Fruit fly (Drosophila melanogaster) whole organism, embryonic: ENCODE measurements around the gene CG31068.

Experiments used
- CG10274 ChIP-seq: fragments of 200-800 bp; sonication (Bioruptor generic); optimal IDR thresholded peaks from 3 replicates; lab custom pipeline; 2017; ENCODE audit warnings: missing biosample characterization, mild to moderate bottlenecking, missing genetic modification characterization
- CG10654 ChIP-seq: fragments of 200-800 bp; sonication (Bioruptor generic); optimal IDR thresholded peaks from 2 replicates; lab custom pipeline; 2016; ENCODE audit warnings: missing biosample characterization, missing genetic modification characterization
- CG11560 ChIP-seq: fragments of 200-800 bp; sonication (Bioruptor generic); IDR thresholded peaks from 3 replicates; pipeline ENCODE4 v1.3.6; 2022; ENCODE audit warnings: missing biosample characterization, missing genetic modification characterization
- CG12104 ChIP-seq: fragments of 200-800 bp; sonication (Bioruptor generic); optimal IDR thresholded peaks from 3 replicates; lab custom pipeline; 2016; ENCODE audit warnings: missing biosample characterization, missing genetic modification characterization
- CG16779 ChIP-seq: fragments of 200-800 bp; sonication (Bioruptor generic); IDR thresholded peaks from 2 replicates; pipeline ENCODE4 v1.3.6; 2022; ENCODE audit warnings: missing biosample characterization, missing genetic modification characterization
- CG2202 ChIP-seq: fragments of 200-800 bp; sonication (Bioruptor generic); optimal IDR thresholded peaks from 2 replicates; lab custom pipeline; 2018; ENCODE audit warnings: missing biosample characterization, mild to moderate bottlenecking, missing genetic modification characterization
- CG2712 ChIP-seq: fragments of 200-800 bp; optimal IDR thresholded peaks from 3 replicates; lab custom pipeline; 2019; ENCODE audit warnings: missing biosample characterization, mild to moderate bottlenecking, missing genetic modification characterization, moderate library complexity
- CG2875 ChIP-seq: fragments of 200-800 bp; sonication (Bioruptor generic); optimal IDR thresholded peaks from 2 replicates; lab custom pipeline; 2017; ENCODE audit warnings: missing biosample characterization, mild to moderate bottlenecking, missing genetic modification characterization, missing genetic modification reagents
- CG2889 ChIP-seq: fragments of 200-800 bp; sonication (Bioruptor generic); IDR thresholded peaks from 3 replicates; pipeline ENCODE4 v1.3.6; 2022; ENCODE audit warnings: missing biosample characterization, missing genetic modification characterization
- CG3163 ChIP-seq: fragments of 200-800 bp; sonication (Bioruptor generic); optimal IDR thresholded peaks from 3 replicates; lab custom pipeline; 2016; ENCODE audit warnings: missing biosample characterization, missing genetic modification characterization
- CG3281 ChIP-seq: fragments of 200-800 bp; sonication (Bioruptor generic); optimal IDR thresholded peaks from 3 replicates; lab custom pipeline; 2017; ENCODE audit warnings: missing biosample characterization, mild to moderate bottlenecking, missing genetic modification characterization
- CG4282 ChIP-seq: fragments of 200-800 bp; sonication (Bioruptor generic); optimal IDR thresholded peaks from 2 replicates; lab custom pipeline; 2016; ENCODE audit warnings: missing biosample characterization, missing genetic modification characterization
- CG6854 ChIP-seq: fragments of 200-800 bp; sonication (Bioruptor generic); optimal IDR thresholded peaks from 3 replicates; lab custom pipeline; 2017; ENCODE audit warnings: missing biosample characterization, mild to moderate bottlenecking, missing genetic modification characterization
- CG7745 ChIP-seq: fragments of 200-800 bp; sonication (Bioruptor generic); optimal IDR thresholded peaks from 2 replicates; lab custom pipeline; 2018; ENCODE audit warnings: missing biosample characterization, mild to moderate bottlenecking, missing genetic modification characterization, moderate library complexity
- CG8359 ChIP-seq: fragments of 200-800 bp; sonication (Bioruptor generic); optimal IDR thresholded peaks from 2 replicates; lab custom pipeline; 2017; ENCODE audit warnings: missing biosample characterization, mild to moderate bottlenecking, missing genetic modification characterization, borderline replicate concordance
- CG9215 ChIP-seq: fragments of 200-800 bp; sonication (Bioruptor generic); IDR thresholded peaks from 2 replicates; pipeline ENCODE4 v1.3.6; 2022; ENCODE audit warnings: missing biosample characterization, missing genetic modification characterization
- CG9797 ChIP-seq: fragments of 200-800 bp; sonication (Bioruptor generic); optimal IDR thresholded peaks from 3 replicates; lab custom pipeline; 2018; ENCODE audit warnings: missing biosample characterization, mild to moderate bottlenecking, missing genetic modification characterization
- CG9876 ChIP-seq: fragments of 200-800 bp; sonication (Bioruptor generic); optimal IDR thresholded peaks from 2 replicates; lab custom pipeline; 2016; ENCODE audit warnings: missing biosample characterization, missing genetic modification characterization
- Camta ChIP-seq: fragments of 200-800 bp; sonication (Bioruptor generic); optimal IDR thresholded peaks from 2 replicates; lab custom pipeline; 2016; ENCODE audit warnings: missing biosample characterization, missing genetic modification characterization
- D19B ChIP-seq: fragments of 200-800 bp; sonication (Bioruptor generic); optimal IDR thresholded peaks from 2 replicates; lab custom pipeline; 2017; ENCODE audit warnings: missing biosample characterization, mild to moderate bottlenecking, missing genetic modification characterization
- Deaf1 ChIP-seq: fragments of 200-800 bp; optimal IDR thresholded peaks from 3 replicates; lab custom pipeline; 2019; ENCODE audit warnings: missing biosample characterization, mild to moderate bottlenecking, missing genetic modification characterization, moderate library complexity
- Ets65A ChIP-seq: fragments of 200-800 bp; sonication (Bioruptor generic); peaks from one replicate; lab custom pipeline; 2016; ENCODE audit warnings: missing biosample characterization, missing genetic modification characterization
- H2.0 ChIP-seq: fragments of 200-800 bp; sonication (Bioruptor generic); IDR thresholded peaks from 2 replicates; pipeline ENCODE4 v1.3.6; 2022; ENCODE audit warnings: missing biosample characterization, missing genetic modification characterization
- Usf ChIP-seq: fragments of 200-800 bp; sonication (Bioruptor generic); optimal IDR thresholded peaks from 2 replicates; lab custom pipeline; 2017; ENCODE audit warnings: missing genotype, missing biosample characterization, missing genetic modification characterization
- ash1 ChIP-seq: fragments of 200-800 bp; sonication (Bioruptor generic); optimal IDR thresholded peaks from 2 replicates; lab custom pipeline; 2018; ENCODE audit warnings: missing biosample characterization, mild to moderate bottlenecking, missing genetic modification characterization
- bsh ChIP-seq, 2 experiments: fragments of 200-800 bp; sonication (Bioruptor generic); optimal IDR thresholded peaks; 2 replicates each; lab custom pipeline; 2017 to 2018; ENCODE audit warnings: mild to moderate bottlenecking in 2 of 2, missing biosample characterization in 2 of 2, missing genetic modification characterization in 2 of 2, moderate library complexity in 1 of 2
- dpn ChIP-seq, 2 experiments: fragments of 200-800 bp; sonication (Bioruptor generic); optimal IDR thresholded peaks; 3 replicates each; lab custom pipeline; 2016; ENCODE audit warnings: missing biosample characterization in 2 of 2, missing genetic modification characterization in 2 of 2
- gce ChIP-seq: fragments of 200-800 bp; sonication (Bioruptor generic); IDR thresholded peaks from 3 replicates; pipeline ENCODE4 v1.3.6; 2022; ENCODE audit warnings: missing biosample characterization, missing genetic modification characterization
- gsb-n ChIP-seq: fragments of 200-800 bp; sonication (Bioruptor generic); optimal IDR thresholded peaks from 3 replicates; lab custom pipeline; 2018; ENCODE audit warnings: missing biosample characterization, mild to moderate bottlenecking, missing genetic modification characterization
- her ChIP-seq: fragments of 200-800 bp; sonication (Bioruptor generic); optimal IDR thresholded peaks from 2 replicates; lab custom pipeline; 2016; ENCODE audit warnings: missing biosample characterization, missing genetic modification characterization
- hkb ChIP-seq, 2 experiments: fragments of 200-800 bp in 1 of 2; fragments of >200 bp in 1 of 2; sonication (Bioruptor generic) in 1 of 2; IDR thresholded peaks in 1 of 2; optimal IDR thresholded peaks in 1 of 2; 2 replicates each; pipeline versions ENCODE4 v1.3.6 to Lab custom; 2017 to 2022; ENCODE audit warnings: missing biosample characterization in 1 of 2, missing genetic modification characterization in 1 of 2
- jing ChIP-seq: fragments of 200-800 bp; sonication (Bioruptor generic); optimal IDR thresholded peaks from 2 replicates; lab custom pipeline; 2018; ENCODE audit warnings: missing biosample characterization, mild to moderate bottlenecking, missing genetic modification characterization
- kah ChIP-seq: fragments of 200-800 bp; sonication (Bioruptor generic); optimal IDR thresholded peaks from 2 replicates; lab custom pipeline; 2018; ENCODE audit warnings: missing biosample characterization, mild to moderate bottlenecking, missing genetic modification characterization
- kni ChIP-seq: fragments of 200-800 bp; sonication (Bioruptor generic); optimal IDR thresholded peaks from 3 replicates; lab custom pipeline; 2017; ENCODE audit warnings: mild to moderate bottlenecking, missing biosample characterization, missing genetic modification reagents, missing genetic modification characterization
- lov ChIP-seq, 2 experiments: fragments of 200-800 bp in 1 of 2; fragments of >200 bp in 1 of 2; sonication (Bioruptor generic) in 1 of 2; IDR thresholded peaks in 1 of 2; optimal IDR thresholded peaks in 1 of 2; 2 replicates in 1 of 2; 3 replicates in 1 of 2; pipeline versions ENCODE4 v1.3.6 to Lab custom; 2017 to 2022; ENCODE audit warnings: missing biosample characterization in 1 of 2, missing genetic modification characterization in 1 of 2
- nmo ChIP-seq: fragments of 200-800 bp; sonication (Bioruptor generic); optimal IDR thresholded peaks from 2 replicates; lab custom pipeline; 2018; ENCODE audit warnings: missing biosample characterization, mild to moderate bottlenecking, missing genetic modification characterization, moderate library complexity
- org-1 ChIP-seq: fragments of 200-800 bp; sonication (Bioruptor generic); optimal IDR thresholded peaks from 2 replicates; lab custom pipeline; 2017; ENCODE audit warnings: missing biosample characterization, missing genetic modification characterization
- p53 ChIP-seq: fragments of 200-800 bp; sonication (Bioruptor generic); optimal IDR thresholded peaks from 2 replicates; lab custom pipeline; 2016; ENCODE audit warnings: missing biosample characterization, missing genetic modification characterization
- peb ChIP-seq: fragments of 200-800 bp; sonication (Bioruptor generic); IDR thresholded peaks from 2 replicates; pipeline ENCODE4 v1.3.6; 2022; ENCODE audit warnings: missing biosample characterization, missing genetic modification characterization
- pita ChIP-seq: fragments of 200-800 bp; sonication (Bioruptor generic); optimal IDR thresholded peaks from 2 replicates; lab custom pipeline; 2017; ENCODE audit warnings: missing biosample characterization, mild to moderate bottlenecking, missing genetic modification characterization
- sc ChIP-seq, 3 experiments: fragments of >200 bp in 2 of 3; fragments of 200-800 bp in 1 of 3; sonication (Bioruptor generic) in 1 of 3; optimal IDR thresholded peaks; 2 replicates in 2 of 3; 3 replicates in 1 of 3; lab custom pipeline; 2017; ENCODE audit warnings: mild to moderate bottlenecking in 1 of 3, missing biosample characterization in 1 of 3, missing genetic modification characterization in 1 of 3, missing genetic modification reagents in 1 of 3
- slbo ChIP-seq: fragments of 200-800 bp; sonication (Bioruptor generic); IDR thresholded peaks from 2 replicates; pipeline ENCODE4 v1.3.6; 2022; ENCODE audit warnings: missing biosample characterization, missing genetic modification characterization
- so ChIP-seq: fragments of 200-800 bp; sonication (Bioruptor generic); IDR thresholded peaks from 3 replicates; pipeline ENCODE4 v1.3.6; 2022; ENCODE audit warnings: missing biosample characterization, missing genetic modification characterization
- trh ChIP-seq: fragments of 200-800 bp; sonication (Bioruptor generic); optimal IDR thresholded peaks from 2 replicates; lab custom pipeline; 2016; ENCODE audit warnings: missing biosample characterization, missing genetic modification characterization
- tup ChIP-seq: fragments of 200-800 bp; sonication (Bioruptor generic); optimal IDR thresholded peaks from 2 replicates; lab custom pipeline; 2016; ENCODE audit warnings: missing biosample characterization, mild to moderate bottlenecking, missing genetic modification characterization, moderate library complexity
- wek ChIP-seq: fragments of 200-800 bp; sonication (Bioruptor generic); optimal IDR thresholded peaks from 3 replicates; lab custom pipeline; 2018; ENCODE audit warnings: missing biosample characterization, mild to moderate bottlenecking, missing genetic modification characterization, moderate library complexity
- zf30C ChIP-seq: fragments of 200-800 bp; sonication (Bioruptor generic); optimal IDR thresholded peaks from 3 replicates; lab custom pipeline; 2018; ENCODE audit warnings: missing biosample characterization, mild to moderate bottlenecking, missing genetic modification characterization
- zfh2 ChIP-seq: fragments of 200-800 bp; sonication (Bioruptor generic); optimal IDR thresholded peaks from 2 replicates; lab custom pipeline; 2016; ENCODE audit warnings: missing biosample characterization, missing genetic modification characterization

Gene CG31068

dm6 chr3R:27204694-27205414 is 28.6 kb upstream of the CG31068 start (continued):
- TF ChIP-seq lov (optimal IDR thresholded peaks at IDR 0.05; lab: Kevin White, UChicago) (no peak), lov (GFP tag; IDR thresholded peaks at IDR 0.05; lab: Robert Waterston, UW) (peak; percentile 26; the same call in 1 of the 3 replicates), CG2202 (tag; lab: Kevin White, UChicago) (no peak), Deaf1 (no peak), Camta (GFP tag; lab: Kevin White, UChicago) (no peak), CG3281 (GFP tag; lab: Kevin White, UChicago) (no peak), p53 (no peak), gce (GFP tag; lab: Robert Waterston, UW) (no peak), wek (GFP tag; lab: Kevin White, UChicago) (no peak), zfh2 (no peak), CG9797 (GFP tag; lab: Kevin White, UChicago) (no peak), bsh (GFP tag; optimal IDR thresholded peaks at IDR 0.05; lab: Kevin White, UChicago) (peak in 1 of 2 experiments; percentile 31), CG2875 (GFP tag; lab: Kevin White, UChicago) (no peak), CG12104 (no peak), Usf (GFP tag; lab: Kevin White, UChicago) (peak; percentile 21), Ets65A (GFP tag; lab: Kevin White, UChicago) (no peak), nmo (GFP tag; lab: Kevin White, UChicago) (peak; percentile 29), H2.0 (GFP tag; lab: Robert Waterston, UW) (no peak), CG3163 (GFP tag; lab: Kevin White, UChicago) (no peak), CG9215 (GFP tag; lab: Robert Waterston, UW) (no peak), CG16779 (GFP tag; lab: Robert Waterston, UW) (no peak), org-1 (GFP tag; lab: Kevin White, UChicago) (no peak), CG6854 (GFP tag; lab: Kevin White, UChicago) (no peak), gsb-n (tag; lab: Kevin White, UChicago) (peak; percentile 28), CG2889 (GFP tag; lab: Robert Waterston, UW) (no peak), hkb (optimal IDR thresholded peaks at IDR 0.05; lab: Kevin White, UChicago) (peak; percentile 97), hkb (GFP tag; IDR thresholded peaks at IDR 0.05; lab: Robert Waterston, UW) (no peak), zf30C (GFP tag; lab: Kevin White, UChicago) (no peak), slbo (peak; percentile 30; the same call in 1 of the 2 replicates), CG10274 (GFP tag; lab: Kevin White, UChicago) (no peak), dpn (GFP tag; optimal IDR thresholded peaks at IDR 0.05; lab: Kevin White, UChicago) (no peak), CG8359 (GFP tag; lab: Kevin White, UChicago) (no peak), peb (GFP tag; lab: Robert Waterston, UW) (no peak)

dm6 chr3R:27208724-27209343 is 24.7 kb upstream of the CG31068 start:
- TF ChIP-seq kah (GFP tag; lab: Kevin White, UChicago) (peak; percentile 17), CG9876 (GFP tag; lab: Kevin White, UChicago) (peak; percentile 58), ash1 (GFP tag; lab: Kevin White, UChicago) (no peak), so (peak; percentile 47; the same call in 1 of the 3 replicates), D19B (GFP tag; lab: Kevin White, UChicago) (no peak), CG2875 (GFP tag; lab: Kevin White, UChicago) (peak; percentile 66), CG7745 (tag; lab: Kevin White, UChicago) (peak; percentile 32), pita (GFP tag; lab: Kevin White, UChicago) (no peak), CG11560 (tag; lab: Robert Waterston, UW) (no peak), tup (GFP tag; lab: Kevin White, UChicago) (peak; percentile 38), CG2712 (tag; lab: Kevin White, UChicago) (peak; percentile 20), her (GFP tag; lab: Kevin White, UChicago) (peak; percentile 49), CG4282 (GFP tag; lab: Kevin White, UChicago) (no peak), sc (optimal IDR thresholded peaks at IDR 0.05; lab: Kevin White, UChicago) (no peak), sc (GFP tag; optimal IDR thresholded peaks at IDR 0.05; lab: Kevin White, UChicago) (peak; percentile 26), CG10654 (GFP tag; lab: Kevin White, UChicago) (peak; percentile 28), jing (no peak), trh (GFP tag; lab: Kevin White, UChicago) (peak; percentile 35), kni (GFP tag; lab: Kevin White, UChicago) (peak; percentile 89)
